Fruit fly (Drosophila melanogaster): ENCODE measurements around the gene LPCAT.

LPCAT gene

dm6 chrX:9579918-9580521 lies at the start of gene LPCAT:
Gene LPCAT (minus strand): TSS chrX:9579987.
- TF ChIP-seq CG6276 (GFP tag; optimal IDR thresholded peaks at IDR 0.05) (no peak), Eip93F (GFP tag; optimal IDR thresholded peaks at IDR 0.05) (no peak), CG8119 (GFP tag; IDR thresholded peaks at IDR 0.05) (peak; percentile 57; the same call in 2 of the 3 replicates), Hr4 (GFP tag; optimal IDR thresholded peaks at IDR 0.05) (peak; percentile 53), CG6854 (GFP tag; optimal IDR thresholded peaks at IDR 0.05) (no peak), Blimp-1 (GFP tag; optimal IDR thresholded peaks at IDR 0.05) (no peak), CG11902 (GFP tag; optimal IDR thresholded peaks at IDR 0.05) (peak; percentile 70), salr (GFP tag; optimal IDR thresholded peaks at IDR 0.05) (peak in 1 of 2 experiments; percentile 0), cyc (GFP tag; optimal IDR thresholded peaks at IDR 0.05) (peak; percentile 86), esn (GFP tag; optimal IDR thresholded peaks at IDR 0.05) (peak; percentile 36), CG11762 (GFP tag; optimal IDR thresholded peaks at IDR 0.05; ENCODE audit: insufficient read depth) (peak; percentile 46), lz (GFP tag; optimal IDR thresholded peaks at IDR 0.05) (peak; percentile 73), CG8632 (GFP tag; optimal IDR thresholded peaks at IDR 0.05) (no peak), CG32006 (GFP tag; optimal IDR thresholded peaks at IDR 0.05) (no peak), Sox14 (GFP tag; optimal IDR thresholded peaks at IDR 0.05) (peak; percentile 26), eg (GFP tag; IDR thresholded peaks at IDR 0.05) (peak; percentile 74; the same call in 2 of the 3 replicates), OdsH (GFP tag; optimal IDR thresholded peaks at IDR 0.05) (peak; percentile 46), Sox102F (GFP tag; optimal IDR thresholded peaks at IDR 0.05) (no peak), CG31627 (GFP tag; optimal IDR thresholded peaks at IDR 0.05) (peak; percentile 77), Ets96B (tag; optimal IDR thresholded peaks at IDR 0.05) (peak; percentile 48), CG11294 (GFP tag; IDR thresholded peaks at IDR 0.05) (peak; percentile 30; the same call in 1 of the 2 replicates), Hr39 (GFP tag; optimal IDR thresholded peaks at IDR 0.05) (peak; percentile 71), vri (GFP tag; optimal IDR thresholded peaks at IDR 0.05) (peak; percentile 2), dac (GFP tag; optimal IDR thresholded peaks at IDR 0.05) (no peak), CG10669 (GFP tag; optimal IDR thresholded peaks at IDR 0.05) (peak; percentile 51), fd59A (GFP tag; optimal IDR thresholded peaks at IDR 0.05) (no peak), CG8319 (GFP tag; optimal IDR thresholded peaks at IDR 0.05) (peak; percentile 42), svp (GFP tag) (peak; percentile 82), topi (GFP tag; optimal IDR thresholded peaks at IDR 0.05) (peak; percentile 81), Eip78C (GFP tag) (peak; percentile 92), CG10631 (GFP tag; optimal IDR thresholded peaks at IDR 0.05) (peak; percentile 50), Gug (GFP tag; IDR thresholded peaks at IDR 0.05) (peak; percentile 69), CG3919 (GFP tag; optimal IDR thresholded peaks at IDR 0.05) (peak; percentile 61), acj6 (GFP tag; optimal IDR thresholded peaks at IDR 0.05) (peak; percentile 14), fkh (GFP tag; optimal IDR thresholded peaks at IDR 0.05) (no peak), CG6808 (GFP tag; optimal IDR thresholded peaks at IDR 0.05) (peak; percentile 26), CG3032 (tag; optimal IDR thresholded peaks at IDR 0.05) (peak; percentile 39), spab (GFP tag; optimal IDR thresholded peaks at IDR 0.05) (no peak), CG9139 (GFP tag; optimal IDR thresholded peaks at IDR 0.05) (no peak), CG1621 (tag; optimal IDR thresholded peaks at IDR 0.05) (no peak), ss (GFP tag; optimal IDR thresholded peaks at IDR 0.05) (no peak), Eip75B (GFP tag; optimal IDR thresholded peaks at IDR 0.05) (peak; percentile 50), CG6163 (GFP tag; IDR thresholded peaks at IDR 0.05) (peak; percentile 70), Met (GFP tag; optimal IDR thresholded peaks at IDR 0.05) (peak; percentile 48), achi (GFP tag; optimal IDR thresholded peaks at IDR 0.05) (peak; percentile 56), net (GFP tag; optimal IDR thresholded peaks at IDR 0.05) (no peak), Sox15 (GFP tag; optimal IDR thresholded peaks at IDR 0.05) (peak; percentile 48), Lpt (GFP tag; optimal IDR thresholded peaks at IDR 0.05) (no peak), Ets21C (GFP tag; optimal IDR thresholded peaks at IDR 0.05) (peak; percentile 41), CG7368 (GFP tag; optimal IDR thresholded peaks at IDR 0.05) (no peak), CG4318 (GFP tag; optimal IDR thresholded peaks at IDR 0.05) (no peak)
